Worm (Caenorhabditis elegans) whole organism, early embryonic: ENCODE results near the gene nadk-1.

ENCODE experiments used
- B0310.2 ChIP-seq: sonication (generic microtip); optimal IDR thresholded peaks from 2 replicates; lab custom pipeline; 2016; ENCODE audit warnings: mild to moderate bottlenecking, missing genetic modification characterization, missing compliant biosample characterization
- F13C5.2 ChIP-seq: sonication (generic microtip); optimal IDR thresholded peaks from 2 replicates; lab custom pipeline; 2017; ENCODE audit warnings: mild to moderate bottlenecking, missing genetic modification characterization, inconsistent platforms, missing compliant biosample characterization
- aly-1 ChIP-seq: sonication (generic microtip); optimal IDR thresholded peaks from 2 replicates; lab custom pipeline; 2016; ENCODE audit warnings: missing genetic modification characterization, missing compliant biosample characterization
- ama-1 ChIP-seq: fragments of 150-350 bp; optimal IDR thresholded peaks from 2 replicates; lab custom pipeline; 2014
- ceh-13 ChIP-seq: fragments of 200-800 bp; sonication (Bioruptor generic); optimal IDR thresholded peaks from 2 replicates; lab custom pipeline; 2018; ENCODE audit warnings: mild to moderate bottlenecking, missing genetic modification characterization, missing compliant biosample characterization
- ceh-36 ChIP-seq: sonication (generic microtip); optimal IDR thresholded peaks from 2 replicates; lab custom pipeline; 2016; ENCODE audit warnings: missing genetic modification characterization, inconsistent platforms, missing compliant biosample characterization
- ets-7 ChIP-seq: sonication (generic microtip); optimal IDR thresholded peaks from 2 replicates; lab custom pipeline; 2016; ENCODE audit warnings: missing genotype, missing genetic modification characterization, missing compliant biosample characterization
- flt-1 ChIP-seq: fragments of 200-800 bp; sonication (Bioruptor generic); IDR thresholded peaks from 2 replicates; pipeline ENCODE4 v1.3.6; 2022; ENCODE audit warnings: missing genetic modification characterization, missing compliant biosample characterization
- hmbx-1 ChIP-seq: sonication (generic microtip); optimal IDR thresholded peaks from 2 replicates; lab custom pipeline; 2016; ENCODE audit warnings: mild to moderate bottlenecking, missing genetic modification characterization, missing compliant biosample characterization
- hmg-4 ChIP-seq: fragments of 200-800 bp; sonication (Bioruptor generic); optimal IDR thresholded peaks from 2 replicates; lab custom pipeline; 2018; ENCODE audit warnings: mild to moderate bottlenecking, missing genetic modification characterization, missing compliant biosample characterization
- hnd-1 ChIP-seq: sonication (generic microtip); optimal IDR thresholded peaks from 2 replicates; lab custom pipeline; 2016; ENCODE audit warnings: missing genetic modification characterization, missing compliant biosample characterization
- pes-1 ChIP-seq: fragments of 200-800 bp; sonication (Bioruptor generic); IDR thresholded peaks from 2 replicates; pipeline ENCODE4 v1.3.6; 2022; ENCODE audit warnings: missing genetic modification reagents, missing genetic modification characterization, missing compliant biosample characterization
- scrt-1 ChIP-seq: fragments of 200-800 bp; sonication (Bioruptor generic); IDR thresholded peaks from 2 replicates; pipeline ENCODE4 v1.3.6; 2022; ENCODE audit warnings: missing genetic modification characterization, missing compliant biosample characterization
- sea-1 ChIP-seq: fragments of 200-800 bp; sonication (Bioruptor generic); conservative IDR thresholded peaks from 2 replicates; pipeline ENCODE4 v1.3.6; 2022; ENCODE audit warnings: missing genetic modification characterization, missing compliant biosample characterization
- tbx-11 ChIP-seq: fragments of 200-800 bp; sonication (Bioruptor generic); IDR thresholded peaks from 2 replicates; pipeline ENCODE4 v1.3.6; 2022; ENCODE audit warnings: missing genetic modification characterization, missing compliant biosample characterization
- tbx-37 ChIP-seq: fragments of 200-800 bp; sonication (Bioruptor generic); conservative IDR thresholded peaks from 2 replicates; pipeline ENCODE4 v1.3.6; 2022; ENCODE audit warnings: missing genetic modification reagents, missing genetic modification characterization, missing compliant biosample characterization
- tra-4 ChIP-seq: sonication (generic microtip); optimal IDR thresholded peaks from 2 replicates; lab custom pipeline; 2017; ENCODE audit warnings: missing genetic modification characterization, missing compliant biosample characterization

Gene nadk-1

ce11 chrIV:1459419-1459818 is 2.5 kb downstream of the nadk-1 start:
- no peak for TF ChIP-seq ama-1 (lab: Kevin White, UChicago)
- TF ChIP-seq F13C5.2 (tag; lab: Kevin White, UChicago) = no peak
- no peak for TF ChIP-seq sea-1
- TF ChIP-seq pes-1 (GFP tag; lab: Robert Waterston, UW) = no peak
- no peak for TF ChIP-seq ceh-36
- TF ChIP-seq tbx-11 (GFP tag; lab: Robert Waterston, UW) = no peak
- no peak for TF ChIP-seq hnd-1 (tag; lab: Kevin White, UChicago)

DNA sequence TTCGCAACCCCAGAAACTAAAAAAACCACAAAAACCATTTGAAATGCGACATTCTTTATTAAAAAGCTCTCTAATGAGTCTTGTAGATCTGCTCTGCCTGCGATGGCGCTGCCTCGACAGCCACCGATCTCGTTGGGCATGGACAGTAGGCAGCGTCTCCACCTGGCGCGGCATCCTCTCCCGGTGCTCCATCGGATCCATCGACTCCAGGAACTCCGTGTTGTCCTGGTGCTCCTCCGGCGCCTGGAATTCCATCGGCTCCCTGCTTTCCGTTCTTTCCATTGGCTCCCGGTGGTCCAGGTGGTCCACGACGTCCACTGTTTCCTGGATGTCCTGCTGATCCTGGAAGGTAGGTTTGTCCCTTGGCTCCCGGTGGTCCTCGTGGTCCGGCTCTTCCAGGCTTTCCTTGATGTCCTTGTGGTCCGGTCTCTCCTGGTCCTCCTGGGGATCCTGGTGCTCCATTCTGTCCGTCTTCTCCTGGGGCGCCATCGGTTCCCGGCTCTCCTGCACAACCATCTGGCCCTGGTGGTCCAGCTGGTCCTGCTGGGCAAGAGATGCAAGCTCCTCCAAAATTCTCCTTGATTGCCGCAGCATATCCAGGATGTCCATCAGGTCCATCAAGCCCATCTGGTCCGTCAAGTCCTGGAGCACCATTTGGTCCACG is 3.1 kb downstream of the nadk-1 start:
- TF ChIP-seq sea-1 (0 out of 2 replicates have a peak, but pooled peaks have one; percentile 5), hmbx-1 (tag; lab: Kevin White, UChicago) (no peak)

DNA sequence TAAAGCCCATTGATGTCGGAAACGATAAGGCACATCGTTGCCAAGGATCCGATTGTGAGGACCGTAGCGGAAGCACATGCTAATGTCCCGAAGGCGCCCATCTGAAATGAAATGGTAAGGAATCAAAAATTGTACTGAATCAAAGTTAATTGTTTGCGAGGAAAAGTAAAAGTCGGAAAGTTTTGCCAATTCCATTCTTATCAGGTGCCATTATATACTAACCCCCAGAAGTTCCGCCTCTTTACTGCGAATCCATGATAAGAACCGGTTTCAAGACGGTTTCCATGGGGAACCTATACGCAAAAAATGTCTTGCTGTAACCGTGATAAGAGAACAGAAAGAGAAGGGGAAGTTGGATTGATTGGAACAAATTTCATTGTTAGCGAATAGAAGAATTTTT is 3.8 kb downstream of the nadk-1 start, which contains the start of gene col-106:
col-106 (minus strand) TSS at position 101 of the 400 bp plus-strand sequence.
- TF ChIP-seq hnd-1 (tag; lab: Kevin White, UChicago) (no peak), hmbx-1 (tag; lab: Kevin White, UChicago) (no peak), pes-1 (GFP tag; lab: Robert Waterston, UW) (no peak), tbx-11 (GFP tag; lab: Robert Waterston, UW) (no peak), hmg-4 (GFP tag; lab: Kevin White, UChicago) (no peak), ceh-13 (GFP tag; lab: Kevin White, UChicago) (no peak), F13C5.2 (tag; lab: Kevin White, UChicago) (no peak), ama-1 (lab: Kevin White, UChicago) (no peak), ceh-36 (no peak), flt-1 (GFP tag; lab: Robert Waterston, UW) (no peak), tra-4 (no peak), B0310.2 (tag; lab: Kevin White, UChicago) (no peak), scrt-1 (no peak), sea-1 (no peak), aly-1 (tag; lab: Kevin White, UChicago) (no peak), ets-7 (tag; lab: Kevin White, UChicago) (no peak)

ce11 chrIV:1461463-1461862 is 4.6 kb downstream of the nadk-1 start:
- TF ChIP-seq F13C5.2 (tag; lab: Kevin White, UChicago) (no peak), ceh-13 (GFP tag; lab: Kevin White, UChicago) (no peak), pes-1 (GFP tag; lab: Robert Waterston, UW) (no peak), tbx-37 (GFP tag; lab: Robert Waterston, UW) (no peak), B0310.2 (tag; lab: Kevin White, UChicago) (no peak), flt-1 (GFP tag; lab: Robert Waterston, UW) (no peak), hnd-1 (tag; lab: Kevin White, UChicago) (no peak), sea-1 (no peak)

ce11 chrIV:1465462-1465861 is 8.6 kb downstream of the nadk-1 start:
- TF ChIP-seq hmbx-1 (tag; lab: Kevin White, UChicago) = no peak
- TF ChIP-seq pes-1 (GFP tag; lab: Robert Waterston, UW) = no peak
- TF ChIP-seq tbx-11 (GFP tag; lab: Robert Waterston, UW) = no peak
- no peak for TF ChIP-seq ama-1 (lab: Kevin White, UChicago)
- no peak for TF ChIP-seq hnd-1 (tag; lab: Kevin White, UChicago)
- TF ChIP-seq ceh-13 (GFP tag; lab: Kevin White, UChicago) = no peak
- TF ChIP-seq sea-1 = no peak
- TF ChIP-seq hmg-4 (GFP tag; lab: Kevin White, UChicago) = no peak
- TF ChIP-seq flt-1 (GFP tag; lab: Robert Waterston, UW) = no peak
- TF ChIP-seq tbx-37 (GFP tag; lab: Robert Waterston, UW) = no peak
- TF ChIP-seq scrt-1 = no peak
- TF ChIP-seq tra-4 = no peak
- no peak for TF ChIP-seq ets-7 (tag; lab: Kevin White, UChicago)
- no peak for TF ChIP-seq F13C5.2 (tag; lab: Kevin White, UChicago)
- no peak for TF ChIP-seq aly-1 (tag; lab: Kevin White, UChicago)
- TF ChIP-seq ceh-36 = no peak
- TF ChIP-seq B0310.2 (tag; lab: Kevin White, UChicago) = no peak

DNA sequence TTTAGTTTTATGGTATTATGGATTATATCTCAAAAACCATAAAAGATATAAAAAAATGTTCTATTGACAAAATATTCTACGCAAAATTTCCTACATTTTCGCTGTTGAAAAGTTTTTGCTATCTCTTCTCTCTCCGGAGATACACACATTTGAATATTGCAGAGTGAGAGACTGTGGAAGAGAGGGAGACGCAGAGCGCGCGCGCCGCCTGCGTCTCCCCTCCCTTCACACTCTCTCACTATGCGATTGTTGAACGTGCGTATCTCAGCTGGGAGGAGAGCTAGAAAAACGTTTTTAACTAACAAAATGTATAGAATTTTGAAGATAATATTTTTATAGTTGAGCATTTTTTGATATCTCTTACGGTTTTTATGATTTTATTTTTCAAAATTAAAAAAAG is 12.2 kb downstream of the nadk-1 start:
- TF ChIP-seq tra-4 = no peak
- TF ChIP-seq sea-1 = no peak
- no peak for TF ChIP-seq hmbx-1 (tag; lab: Kevin White, UChicago)
- no peak for TF ChIP-seq scrt-1
- no peak for TF ChIP-seq ama-1 (lab: Kevin White, UChicago)
- TF ChIP-seq ceh-36 = no peak
- no peak for TF ChIP-seq aly-1 (tag; lab: Kevin White, UChicago)
- no peak for TF ChIP-seq ets-7 (tag; lab: Kevin White, UChicago)
- no peak for TF ChIP-seq flt-1 (GFP tag; lab: Robert Waterston, UW)
- TF ChIP-seq F13C5.2 (tag; lab: Kevin White, UChicago) = no peak
- no peak for TF ChIP-seq B0310.2 (tag; lab: Kevin White, UChicago)
- no peak for TF ChIP-seq hnd-1 (tag; lab: Kevin White, UChicago)
- TF ChIP-seq tbx-11 (GFP tag; lab: Robert Waterston, UW) = no peak
- TF ChIP-seq pes-1 (GFP tag; lab: Robert Waterston, UW) = no peak
- TF ChIP-seq hmg-4 (GFP tag; lab: Kevin White, UChicago) = no peak
- no peak for TF ChIP-seq tbx-37 (GFP tag; lab: Robert Waterston, UW)
- no peak for TF ChIP-seq ceh-13 (GFP tag; lab: Kevin White, UChicago)

DNA sequence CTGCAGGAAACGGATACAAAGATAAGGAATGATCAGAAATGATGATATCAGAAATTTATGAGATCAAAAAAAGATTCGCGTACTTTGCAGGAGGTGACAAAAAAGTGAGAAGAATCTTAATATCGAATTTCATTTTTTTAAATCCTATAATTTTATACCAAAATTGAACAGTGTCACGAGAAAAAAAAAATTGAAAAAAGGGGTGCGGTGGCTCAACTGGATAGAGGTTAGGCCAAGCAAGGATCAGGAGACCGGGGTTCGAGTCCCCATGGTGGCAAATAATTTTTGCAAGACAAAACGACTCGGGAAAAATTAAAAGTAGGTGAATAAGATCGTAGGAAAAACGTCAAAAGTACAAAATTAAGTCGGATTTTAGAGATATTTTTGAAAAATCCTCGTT is 13.5 kb downstream of the nadk-1 start:
- no peak for TF ChIP-seq ets-7 (tag; lab: Kevin White, UChicago)
- TF ChIP-seq tbx-37 (GFP tag; lab: Robert Waterston, UW) = no peak
- no peak for TF ChIP-seq ceh-13 (GFP tag; lab: Kevin White, UChicago)
- no peak for TF ChIP-seq ama-1 (lab: Kevin White, UChicago)
- TF ChIP-seq tra-4 = no peak
- no peak for TF ChIP-seq F13C5.2 (tag; lab: Kevin White, UChicago)
- TF ChIP-seq B0310.2 (tag; lab: Kevin White, UChicago) = no peak
- TF ChIP-seq sea-1 = no peak
- no peak for TF ChIP-seq scrt-1
- TF ChIP-seq hmbx-1 (tag; lab: Kevin White, UChicago) = no peak
